Fruit fly (Drosophila melanogaster): ENCODE measurements around the gene Atg101.

The Atg101 gene

DNA sequence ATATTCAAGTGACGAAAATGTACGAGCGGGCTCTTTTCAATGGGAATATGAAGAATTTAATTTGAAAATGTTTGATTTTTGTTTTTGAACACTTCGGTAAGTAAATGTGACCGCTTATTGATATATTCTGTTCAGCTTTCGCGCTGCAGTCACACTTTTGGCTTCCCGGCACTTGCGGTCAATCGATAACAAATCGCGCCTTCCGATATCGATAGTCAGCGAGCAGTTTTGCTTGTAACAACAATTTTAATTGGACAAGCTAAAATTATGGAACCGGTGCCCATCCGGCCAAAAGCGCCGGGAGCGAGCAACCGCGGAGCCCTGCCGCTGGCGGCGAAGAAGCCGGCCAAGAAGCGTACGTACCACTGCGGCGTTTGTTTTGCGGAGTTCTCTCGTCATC, 38.9 kb downstream of the Atg101 start, which contains the start of gene CG7101 (continued):
- TF ChIP-seq CG14860 (GFP tag; IDR thresholded peaks at IDR 0.05; ENCODE audit: partially characterized antibody) (peak; percentile 62), CG10267 (tag; optimal IDR thresholded peaks at IDR 0.05) (peak; percentile 27), nerfin-2 (GFP tag; IDR thresholded peaks at IDR 0.05; ENCODE audit: partially characterized antibody) (peak; percentile 56), CG8478 (optimal IDR thresholded peaks at IDR 0.05) (no peak), Scr (GFP tag; IDR thresholded peaks at IDR 0.05; ENCODE audit: partially characterized antibody) (peak; percentile 69), Lhr (GFP tag; optimal IDR thresholded peaks at IDR 0.05) (peak; percentile 55), CG30020 (tag; optimal IDR thresholded peaks at IDR 0.05) (peak; percentile 25), ato (GFP tag; IDR thresholded peaks at IDR 0.05; ENCODE audit: partially characterized antibody) (peak; percentile 72), Dref (GFP tag; IDR thresholded peaks at IDR 0.05) (peak; percentile 82), Sox100B (GFP tag; optimal IDR thresholded peaks at IDR 0.05) (no peak), Blimp-1 (GFP tag; optimal IDR thresholded peaks at IDR 0.05) (no peak), Dfd (GFP tag; optimal IDR thresholded peaks at IDR 0.05) (no peak), lbe (GFP tag; optimal IDR thresholded peaks at IDR 0.05) (no peak), CoRest (tag; optimal IDR thresholded peaks at IDR 0.05) (peak; percentile 19), unc-4 (GFP tag; IDR thresholded peaks at IDR 0.05; ENCODE audit: partially characterized antibody) (peak; percentile 61), CG6175 (GFP tag; IDR thresholded peaks at IDR 0.05) (no peak), CG15514 (GFP tag; optimal IDR thresholded peaks at IDR 0.05) (peak; percentile 55), Dll (GFP tag; IDR thresholded peaks at IDR 0.05; ENCODE audit: partially characterized antibody) (peak; percentile 76), CG11504 (tag; optimal IDR thresholded peaks at IDR 0.05) (no peak), row (GFP tag; IDR thresholded peaks at IDR 0.05) (peak; percentile 31; the same call in 1 of the 3 replicates), Xbp1 (GFP tag; optimal IDR thresholded peaks at IDR 0.05) (peak; percentile 3), amos (GFP tag; IDR thresholded peaks at IDR 0.05; ENCODE audit: partially characterized antibody) (peak; percentile 63), CG8290 (GFP tag; optimal IDR thresholded peaks at IDR 0.05) (peak; percentile 25), CG8290 (tag; optimal IDR thresholded peaks at IDR 0.05) (no peak), vnd (GFP tag; IDR thresholded peaks at IDR 0.05; ENCODE audit: partially characterized antibody) (peak; percentile 57), pan (optimal IDR thresholded peaks at IDR 0.05) (no peak), pan (GFP tag; optimal IDR thresholded peaks at IDR 0.05 in 1 of 2, IDR thresholded peaks at IDR 0.05 in 1 of 2) (peak in 1 of 2 experiments; percentile 18), CG13287 (GFP tag; IDR thresholded peaks at IDR 0.05; ENCODE audit: partially characterized antibody) (peak; percentile 79), Myb (GFP tag; optimal IDR thresholded peaks at IDR 0.05) (peak; percentile 54), sna (GFP tag; IDR thresholded peaks at IDR 0.05; ENCODE audit: partially characterized antibody) (peak; percentile 70), Camta (GFP tag; optimal IDR thresholded peaks at IDR 0.05) (no peak), HLH4C (GFP tag; IDR thresholded peaks at IDR 0.05; ENCODE audit: partially characterized antibody) (peak; percentile 79), Dp (GFP tag; optimal IDR thresholded peaks at IDR 0.05) (peak; percentile 71), CG2116 (GFP tag; optimal IDR thresholded peaks at IDR 0.05) (peak; percentile 55), E2f2 (GFP tag; IDR thresholded peaks at IDR 0.05) (peak; percentile 81), tna (GFP tag; IDR thresholded peaks at IDR 0.05; ENCODE audit: partially characterized antibody) (peak; percentile 72), CG16813 (GFP tag; IDR thresholded peaks at IDR 0.05; ENCODE audit: partially characterized antibody) (peak; percentile 57), gfzf (GFP tag; optimal IDR thresholded peaks at IDR 0.05) (peak; percentile 70), zen2 (GFP tag; IDR thresholded peaks at IDR 0.05; ENCODE audit: partially characterized antibody) (peak; percentile 48; the same call in 1 of the 3 replicates), Med (GFP tag) (peak; percentile 62), CTCF (GFP tag; optimal IDR thresholded peaks at IDR 0.05) (peak; percentile 19), sim (GFP tag; IDR thresholded peaks at IDR 0.05) (no peak), CG14710 (tag; optimal IDR thresholded peaks at IDR 0.05) (peak; percentile 28), CG1024 (GFP tag; IDR thresholded peaks at IDR 0.05) (no peak), Hr39 (optimal IDR thresholded peaks at IDR 0.05) (no peak), Mes4 (GFP tag; optimal IDR thresholded peaks at IDR 0.05) (no peak), BEAF-32 (GFP tag; optimal IDR thresholded peaks at IDR 0.05) (peak; percentile 60), CG12659 (GFP tag; optimal IDR thresholded peaks at IDR 0.05) (peak; percentile 47)
